In genomic region chr2L:20327375-20327774, dm6 we compare ENCODE assay signal across 3 fruit fly cellular contexts.
A peak's percentile ranks its signal among the peaks of the same experiment; 100 is the strongest.
TF ChIP-seq lines count a peak whose summit lies in the region.

No protein-coding gene starts in this region.

- TF ChIP-seq CTCF in whole organism, embryonic (GFP tag; optimal IDR thresholded peaks at IDR 0.05; lab: Kevin White, UChicago) = no peak

TF ChIP-seq in whole organism, embryonic, 481 proteins besides CTCF, POLR2A, EP300 and RAD21 (continues in another document):
- TF ChIP-seq CG9215 (GFP tag; IDR thresholded peaks at IDR 0.05; lab: Robert Waterston, UW) = no peak
- TF ChIP-seq ken (GFP tag; IDR thresholded peaks at IDR 0.05; lab: Robert Waterston, UW) = 0 out of 3 replicates have a peak, but pooled peaks have one; percentile 14
- peak; percentile 50 for TF ChIP-seq CG15601 (tag; optimal IDR thresholded peaks at IDR 0.05; lab: Kevin White, UChicago)
- peak; percentile 44 for TF ChIP-seq CG1233 (GFP tag; optimal IDR thresholded peaks at IDR 0.05; lab: Kevin White, UChicago)
- peak in 1 of 2 experiments; percentile 66 for TF ChIP-seq bsh (GFP tag; optimal IDR thresholded peaks at IDR 0.05; lab: Kevin White, UChicago)
- no peak for TF ChIP-seq MESR4 (GFP tag; optimal IDR thresholded peaks at IDR 0.05; lab: Kevin White, UChicago)
- TF ChIP-seq CG10147 (GFP tag; optimal IDR thresholded peaks at IDR 0.05; lab: Kevin White, UChicago) = no peak
- TF ChIP-seq CG8359 (GFP tag; optimal IDR thresholded peaks at IDR 0.05; lab: Kevin White, UChicago; ENCODE audit: borderline replicate concordance) = no peak
- no peak for TF ChIP-seq CG4617 (GFP tag; optimal IDR thresholded peaks at IDR 0.05; lab: Kevin White, UChicago; ENCODE audit: borderline replicate concordance)
- TF ChIP-seq jumu (GFP tag; optimal IDR thresholded peaks at IDR 0.05; lab: Kevin White, UChicago) = no peak
- TF ChIP-seq CG1529 (GFP tag; optimal IDR thresholded peaks at IDR 0.05; lab: Kevin White, UChicago) = peak; percentile 34
- TF ChIP-seq CG16779 (GFP tag; IDR thresholded peaks at IDR 0.05; lab: Robert Waterston, UW) = no peak
- TF ChIP-seq CG32772 (GFP tag; IDR thresholded peaks at IDR 0.05; lab: Robert Waterston, UW) = no peak
- no peak for TF ChIP-seq scrt (GFP tag; optimal IDR thresholded peaks at IDR 0.05; lab: Kevin White, UChicago)
- no peak for TF ChIP-seq CG6683 (GFP tag; optimal IDR thresholded peaks at IDR 0.05; lab: Kevin White, UChicago)
- no peak for TF ChIP-seq CG4360 (GFP tag; IDR thresholded peaks at IDR 0.05; lab: Robert Waterston, UW)
- peak; percentile 78; the same call in 2 of the 3 replicates for TF ChIP-seq otp (GFP tag; IDR thresholded peaks at IDR 0.05; lab: Robert Waterston, UW)
- no peak for TF ChIP-seq CG31441 (GFP tag; IDR thresholded peaks at IDR 0.05; lab: Robert Waterston, UW)
- no peak for TF ChIP-seq wdn (GFP tag; IDR thresholded peaks at IDR 0.05; lab: Robert Waterston, UW)
- no peak for TF ChIP-seq CG12219 (GFP tag; optimal IDR thresholded peaks at IDR 0.05; lab: Kevin White, UChicago)
- TF ChIP-seq CG1832 (GFP tag; optimal IDR thresholded peaks at IDR 0.05; lab: Kevin White, UChicago) = no peak
- no peak for TF ChIP-seq fd102C (GFP tag; optimal IDR thresholded peaks at IDR 0.05; lab: Kevin White, UChicago)
- TF ChIP-seq CG11695 (GFP tag; IDR thresholded peaks at IDR 0.05; lab: Robert Waterston, UW) = no peak
- no peak for TF ChIP-seq Side (GFP tag; optimal IDR thresholded peaks at IDR 0.05; lab: Kevin White, UChicago)
- TF ChIP-seq CG14667 (GFP tag; IDR thresholded peaks at IDR 0.05; lab: Robert Waterston, UW) = no peak
- no peak for TF ChIP-seq CG10209 (GFP tag; optimal IDR thresholded peaks at IDR 0.05; lab: Kevin White, UChicago)
- TF ChIP-seq pzg (GFP tag; optimal IDR thresholded peaks at IDR 0.05; lab: Kevin White, UChicago) = no peak
- peak; percentile 43 for TF ChIP-seq CG17359 (tag; optimal IDR thresholded peaks at IDR 0.05; lab: Kevin White, UChicago)
- TF ChIP-seq sisA (GFP tag; IDR thresholded peaks at IDR 0.05; lab: Robert Waterston, UW) = no peak
- TF ChIP-seq Usf (GFP tag; optimal IDR thresholded peaks at IDR 0.05; lab: Kevin White, UChicago) = peak; percentile 12
- no peak for TF ChIP-seq Dll (GFP tag; IDR thresholded peaks at IDR 0.05; lab: Robert Waterston, UW; ENCODE audit: partially characterized antibody)

TF ChIP-seq in whole organism, prepupa, 60 proteins besides CTCF, POLR2A, EP300 and RAD21:
- no peak for TF ChIP-seq CG8119 (GFP tag; IDR thresholded peaks at IDR 0.05; lab: Robert Waterston, UW)
- no peak for TF ChIP-seq fd85E (GFP tag; optimal IDR thresholded peaks at IDR 0.05; lab: Kevin White, UChicago)
- peak; percentile 33 for TF ChIP-seq fkh (GFP tag; optimal IDR thresholded peaks at IDR 0.05; lab: Kevin White, UChicago)

TF ChIP-seq in whole organism, pupa, 21 proteins besides CTCF, POLR2A, EP300 and RAD21:
- TF ChIP-seq CG9948 (tag; optimal IDR thresholded peaks at IDR 0.05; lab: Kevin White, UChicago) (no peak), CG14655 (GFP tag; optimal IDR thresholded peaks at IDR 0.05; lab: Kevin White, UChicago) (peak; percentile 18), CG17806 (tag; optimal IDR thresholded peaks at IDR 0.05; lab: Kevin White, UChicago) (no peak), gl (tag; optimal IDR thresholded peaks at IDR 0.05; lab: Kevin White, UChicago) (no peak), Pif1B (GFP tag; optimal IDR thresholded peaks at IDR 0.05; lab: Kevin White, UChicago) (no peak)

Comparison
In these comparisons a context has a peak if more than half of its experiments do, and no peak if none do; other contexts are left out.
1. Of the 7 proteins assayed by ChIP-seq in both whole organism, embryonic and whole organism, prepupa: peak only in whole organism, embryonic: Blimp-1 and Sox102F; only in whole organism, prepupa: none; in both: none; in neither: 5.